Worm (Caenorhabditis elegans) whole organism, L3 larva: ENCODE data around the gene cyp-31A5.
A peak's percentile ranks its signal among the peaks of the same experiment; 100 is the strongest.

Experiments used
- ZK546.5 ChIP-seq: sonication (generic microtip); optimal IDR thresholded peaks from 2 replicates; lab custom pipeline; 2017; ENCODE audit warnings: missing biosample characterization, missing genetic modification characterization
- aly-2 ChIP-seq: fragments of 150-350 bp; optimal IDR thresholded peaks from 2 replicates; lab custom pipeline; 2014; ENCODE audit warnings: missing biosample characterization, missing genetic modification characterization
- ama-1 ChIP-seq: fragments of 150-350 bp; optimal IDR thresholded peaks from 2 replicates; lab custom pipeline; 2018
- ceh-16 ChIP-seq: sonication (generic microtip); optimal IDR thresholded peaks from 2 replicates; lab custom pipeline; 2017; ENCODE audit warnings: missing biosample characterization, missing genetic modification characterization
- ceh-28 ChIP-seq: fragments of 150-350 bp; optimal IDR thresholded peaks from 2 replicates; lab custom pipeline; 2014; ENCODE audit warnings: missing biosample characterization, missing genetic modification reagents, missing genetic modification characterization
- ceh-9 ChIP-seq: sonication (generic microtip); optimal IDR thresholded peaks from 2 replicates; lab custom pipeline; 2018; ENCODE audit warnings: missing biosample characterization, missing genetic modification characterization
- egl-27 ChIP-seq: sonication (generic microtip); optimal IDR thresholded peaks from 4 replicates; lab custom pipeline; 2017; ENCODE audit warnings: missing biosample characterization, missing genetic modification reagents, missing genetic modification characterization
- egl-5 ChIP-seq: fragments of 150-350 bp; optimal IDR thresholded peaks from 2 replicates; lab custom pipeline; 2017; ENCODE audit warnings: missing biosample characterization, missing genetic modification reagents, missing genetic modification characterization, inconsistent platforms
- elt-1 ChIP-seq: fragments of 150-350 bp; optimal IDR thresholded peaks from 2 replicates; lab custom pipeline; 2014; ENCODE audit warnings: missing biosample characterization, missing genetic modification characterization
- elt-2 ChIP-seq: sonication (generic microtip); optimal IDR thresholded peaks from 2 replicates; lab custom pipeline; 2016; ENCODE audit warnings: missing genetic modification reagents, mild to moderate bottlenecking, missing genetic modification characterization, missing compliant biosample characterization
- elt-3 ChIP-seq, 3 experiments: fragments of 150-350 bp in 1 of 3; sonication (generic microtip) in 2 of 3; optimal IDR thresholded peaks; 2 replicates in 2 of 3; 4 replicates in 1 of 3; lab custom pipeline; 2014 to 2017; ENCODE audit warnings: missing biosample characterization in 3 of 3, missing genetic modification characterization in 3 of 3
- eor-1 ChIP-seq, 2 experiments: fragments of 150-350 bp; optimal IDR thresholded peaks; 2 replicates each; lab custom pipeline; 2014 to 2018; ENCODE audit warnings: missing biosample characterization in 2 of 2, missing genetic modification characterization in 2 of 2
- fkh-2 ChIP-seq: fragments of 150-350 bp; optimal IDR thresholded peaks from 2 replicates; lab custom pipeline; 2014; ENCODE audit warnings: missing biosample characterization, missing genetic modification reagents, missing genetic modification characterization
- fos-1 ChIP-seq: fragments of 150-350 bp; optimal IDR thresholded peaks from 2 replicates; lab custom pipeline; 2014; ENCODE audit warnings: missing biosample characterization, missing genetic modification characterization
- hmg-11 ChIP-seq: sonication (generic microtip); optimal IDR thresholded peaks from 2 replicates; lab custom pipeline; 2016; ENCODE audit warnings: missing genetic modification characterization, missing compliant biosample characterization
- lin-15B ChIP-seq: fragments of 150-350 bp; optimal IDR thresholded peaks from 2 replicates; lab custom pipeline; 2014; ENCODE audit warnings: missing biosample characterization, missing genetic modification characterization
- lsy-12 ChIP-seq: sonication (generic microtip); optimal IDR thresholded peaks from 2 replicates; lab custom pipeline; 2016; ENCODE audit warnings: mild to moderate bottlenecking, missing genetic modification characterization, missing compliant biosample characterization
- mdl-1 ChIP-seq: fragments of 150-350 bp; optimal IDR thresholded peaks from 2 replicates; lab custom pipeline; 2014; ENCODE audit warnings: missing biosample characterization, missing genetic modification characterization
- nfya-1 ChIP-seq: sonication (generic microtip); optimal IDR thresholded peaks from 2 replicates; lab custom pipeline; 2017; ENCODE audit warnings: missing genetic modification characterization, mild to moderate bottlenecking, missing compliant biosample characterization, antibody characterized with exemption, moderate library complexity; ENCODE audit not compliant: insufficient read depth
- nhr-11 ChIP-seq: fragments of 150-350 bp; optimal IDR thresholded peaks from 2 replicates; lab custom pipeline; 2014; ENCODE audit warnings: missing biosample characterization, missing genetic modification characterization
- nhr-23 ChIP-seq: fragments of 150-350 bp; optimal IDR thresholded peaks from 2 replicates; lab custom pipeline; 2014; ENCODE audit warnings: missing biosample characterization, missing genetic modification reagents, missing genetic modification characterization
- nhr-25 ChIP-seq: sonication (generic microtip); optimal IDR thresholded peaks from 2 replicates; lab custom pipeline; 2017; ENCODE audit warnings: missing biosample characterization, missing genetic modification characterization
- nhr-28 ChIP-seq: fragments of 150-350 bp; optimal IDR thresholded peaks from 2 replicates; lab custom pipeline; 2014; ENCODE audit warnings: missing biosample characterization, missing genetic modification characterization
- nhr-43 ChIP-seq: sonication (generic microtip); optimal IDR thresholded peaks from 2 replicates; lab custom pipeline; 2016; ENCODE audit warnings: mild to moderate bottlenecking, missing genetic modification characterization, missing compliant biosample characterization; ENCODE audit not compliant: poor library complexity, severe bottlenecking
- nhr-76 ChIP-seq: fragments of 150-350 bp; sonication (generic microtip); optimal IDR thresholded peaks from 5 replicates; lab custom pipeline; 2014; ENCODE audit warnings: missing biosample characterization, missing genetic modification characterization
- nhr-77 ChIP-seq: fragments of 150-350 bp; optimal IDR thresholded peaks from 2 replicates; lab custom pipeline; 2014; ENCODE audit warnings: missing biosample characterization, missing genetic modification characterization
- pha-4 ChIP-seq: fragments of 150-350 bp; optimal IDR thresholded peaks from 2 replicates; lab custom pipeline; 2014; ENCODE audit warnings: missing biosample characterization, missing genetic modification reagents, missing genetic modification characterization
- pqm-1 ChIP-seq: fragments of 150-350 bp; optimal IDR thresholded peaks from 2 replicates; lab custom pipeline; 2017; ENCODE audit warnings: missing biosample characterization, missing genetic modification characterization, inconsistent platforms
- sea-2 ChIP-seq: fragments of 150-350 bp; sonication (generic microtip); optimal IDR thresholded peaks from 4 replicates; lab custom pipeline; 2014; ENCODE audit warnings: missing biosample characterization, missing genetic modification reagents, missing genetic modification characterization
- skn-1 ChIP-seq: fragments of 150-350 bp; optimal IDR thresholded peaks from 2 replicates; lab custom pipeline; 2014; ENCODE audit warnings: missing biosample characterization, missing genetic modification characterization
- snpc-4 ChIP-seq: fragments of 150-350 bp; optimal IDR thresholded peaks from 2 replicates; lab custom pipeline; 2014; ENCODE audit warnings: missing biosample characterization, missing genetic modification characterization
- tbx-2 ChIP-seq: sonication (generic microtip); optimal IDR thresholded peaks from 2 replicates; lab custom pipeline; 2016; ENCODE audit warnings: mild to moderate bottlenecking, missing genetic modification characterization, missing compliant biosample characterization
- unc-62 ChIP-seq: fragments of 150-350 bp; sonication (generic microtip); optimal IDR thresholded peaks from 4 replicates; lab custom pipeline; 2014; ENCODE audit warnings: missing biosample characterization, missing genetic modification reagents, missing genetic modification characterization
- zag-1 ChIP-seq: fragments of 150-350 bp; optimal IDR thresholded peaks from 2 replicates; lab custom pipeline; 2014; ENCODE audit warnings: missing biosample characterization, missing genetic modification characterization
- ztf-11 ChIP-seq: fragments of 150-350 bp; optimal IDR thresholded peaks from 2 replicates; lab custom pipeline; 2014; ENCODE audit warnings: missing biosample characterization, missing genetic modification characterization

cyp-31A5 gene

ce11 chrIV:13396375-13396774 lies 4.7 kb upstream of the cyp-31A5 start:
- TF ChIP-seq nhr-43 (tag; lab: Kevin White, UChicago) (peak; percentile 8), lin-15B (no peak), nfya-1 (no peak), elt-3 (tag; optimal IDR thresholded peaks at IDR 0.05; lab: Kevin White, UChicago) (peak in 1 of 3 experiments; percentile 15), elt-2 (tag; lab: Kevin White, UChicago) (peak; percentile 90), ceh-9 (tag; lab: Kevin White, UChicago) (no peak), ama-1 (lab: Kevin White, UChicago) (no peak), fos-1 (tag; lab: Kevin White, UChicago) (no peak), ZK546.5 (no peak), sea-2 (GFP tag; lab: Kevin White, UChicago) (no peak), unc-62 (no peak), nhr-76 (tag; lab: Kevin White, UChicago) (no peak), egl-5 (tag; lab: Kevin White, UChicago) (no peak), pqm-1 (peak; percentile 91), pha-4 (tag; lab: Kevin White, UChicago) (peak; percentile 78), fkh-2 (no peak), ceh-28 (tag; lab: Kevin White, UChicago) (no peak), skn-1 (tag; lab: Kevin White, UChicago) (peak; percentile 73), tbx-2 (tag; lab: Kevin White, UChicago) (no peak)

- TF ChIP-seq zag-1 (tag; lab: Kevin White, UChicago): no peak
- no peak for TF ChIP-seq nhr-28 (tag; lab: Kevin White, UChicago)
- no peak for TF ChIP-seq egl-27 (tag; lab: Kevin White, UChicago)
- TF ChIP-seq elt-3 (tag; optimal IDR thresholded peaks at IDR 0.05; lab: Kevin White, UChicago): no peak
- TF ChIP-seq snpc-4: no peak
- TF ChIP-seq lsy-12 (tag; lab: Kevin White, UChicago): no peak
- no peak for TF ChIP-seq pqm-1
- no peak for TF ChIP-seq mdl-1 (tag; lab: Kevin White, UChicago)
- TF ChIP-seq ceh-28 (tag; lab: Kevin White, UChicago): no peak
- no peak for TF ChIP-seq nhr-77 (tag; lab: Kevin White, UChicago)
- TF ChIP-seq ztf-11 (tag; lab: Kevin White, UChicago): no peak
- TF ChIP-seq nhr-76 (tag; lab: Kevin White, UChicago): no peak
- no peak for TF ChIP-seq nfya-1
- TF ChIP-seq, all 47 proteins: peak for 0
Measured at ce11 chrIV:13398728-13399127, 2.4 kb upstream of the cyp-31A5 start, which contains the start of gene Y62E10A.13. TSS of gene Y62E10A.13 (minus strand) at chrIV:13399053.

ce11 chrIV:13408018-13408417 lies 6.9 kb downstream of the cyp-31A5 start, which contains the start of gene Y62E10A.19:
TSS of gene Y62E10A.19 (minus strand) at chrIV:13408306.
- TF ChIP-seq nhr-43 (tag; lab: Kevin White, UChicago) (no peak), ztf-11 (tag; lab: Kevin White, UChicago) (no peak), tbx-2 (tag; lab: Kevin White, UChicago) (no peak), skn-1 (tag; lab: Kevin White, UChicago) (no peak), eor-1 (tag; optimal IDR thresholded peaks at IDR 0.05; lab: Kevin White, UChicago) (no peak), nhr-25 (tag; lab: Kevin White, UChicago) (peak; percentile 30)

ce11 chrIV:13412845-13413383 lies 11.8 kb downstream of the cyp-31A5 start, which contains the start of gene gcl-1:
TSS of gene gcl-1 (minus strand) at chrIV:13412895.
- TF ChIP-seq nhr-11 (no peak), aly-2 (tag; lab: Kevin White, UChicago) (no peak), pqm-1 (no peak), elt-3 (tag; optimal IDR thresholded peaks at IDR 0.05; lab: Kevin White, UChicago) (no peak), hmg-11 (peak; percentile 50), nhr-23 (tag; lab: Kevin White, UChicago) (no peak), elt-1 (tag; lab: Kevin White, UChicago) (no peak), fkh-2 (no peak), pha-4 (tag; lab: Kevin White, UChicago) (peak; percentile 62), snpc-4 (peak; percentile 25), fos-1 (tag; lab: Kevin White, UChicago) (no peak), nhr-28 (tag; lab: Kevin White, UChicago) (no peak), ceh-28 (tag; lab: Kevin White, UChicago) (no peak), ceh-16 (no peak), zag-1 (tag; lab: Kevin White, UChicago) (no peak), eor-1 (tag; optimal IDR thresholded peaks at IDR 0.05; lab: Kevin White, UChicago) (no peak), ceh-9 (tag; lab: Kevin White, UChicago) (no peak), ama-1 (lab: Kevin White, UChicago) (no peak), elt-2 (tag; lab: Kevin White, UChicago) (peak; percentile 5)
